Worm (Caenorhabditis elegans) whole organism, late embryonic: ENCODE data around the gene C17H12.5.

Experiments used
- K09A11.1 ChIP-seq: sonication (generic microtip); optimal IDR thresholded peaks from 2 replicates; lab custom pipeline; 2017; ENCODE audit warnings: antibody characterized with exemption, mild to moderate bottlenecking, missing genetic modification characterization, missing compliant biosample characterization; ENCODE audit not compliant: insufficient read depth
- T23F11.4 ChIP-seq: fragments of 200-800 bp; sonication (Bioruptor generic); optimal IDR thresholded peaks from 2 replicates; lab custom pipeline; 2018; ENCODE audit warnings: mild to moderate bottlenecking, missing genetic modification characterization, missing compliant biosample characterization
- ama-1 ChIP-seq: fragments of 150-350 bp; optimal IDR thresholded peaks from 2 replicates; lab custom pipeline; 2014
- ceh-14 ChIP-seq: sonication (generic microtip); optimal IDR thresholded peaks from 2 replicates; lab custom pipeline; 2016; ENCODE audit warnings: missing genotype, missing genetic modification characterization, missing compliant biosample characterization
- ceh-18 ChIP-seq: sonication (generic microtip); optimal IDR thresholded peaks from 2 replicates; lab custom pipeline; 2016; ENCODE audit warnings: missing genetic modification characterization, missing compliant biosample characterization
- ceh-19 ChIP-seq: fragments of 200-800 bp; sonication (Bioruptor generic); optimal IDR thresholded peaks from 2 replicates; lab custom pipeline; 2018; ENCODE audit warnings: mild to moderate bottlenecking, missing genetic modification characterization, missing compliant biosample characterization
- ceh-22 ChIP-seq: sonication (generic microtip); optimal IDR thresholded peaks from 2 replicates; lab custom pipeline; 2017; ENCODE audit warnings: missing biosample characterization, missing genetic modification characterization
- ceh-31 ChIP-seq: sonication (generic microtip); optimal IDR thresholded peaks from 2 replicates; lab custom pipeline; 2016; ENCODE audit warnings: missing genetic modification characterization, missing compliant biosample characterization
- ceh-34 ChIP-seq: sonication (generic microtip); optimal IDR thresholded peaks from 2 replicates; lab custom pipeline; 2016; ENCODE audit warnings: mild to moderate bottlenecking, missing genetic modification characterization, missing compliant biosample characterization
- ceh-45 ChIP-seq: fragments of 200-800 bp; sonication (Bioruptor generic); IDR thresholded peaks from 2 replicates; pipeline ENCODE4 v1.3.6; 2022; ENCODE audit warnings: missing genetic modification reagents, missing genetic modification characterization, missing compliant biosample characterization
- ceh-9 ChIP-seq: sonication (generic microtip); optimal IDR thresholded peaks from 2 replicates; lab custom pipeline; 2016; ENCODE audit warnings: mild to moderate bottlenecking, missing genetic modification characterization, inconsistent platforms, missing compliant biosample characterization
- che-1 ChIP-seq: sonication (generic microtip); optimal IDR thresholded peaks from 2 replicates; lab custom pipeline; 2016; ENCODE audit warnings: mild to moderate bottlenecking, missing genetic modification characterization, missing compliant biosample characterization
- dmd-4 ChIP-seq: sonication (generic microtip); optimal IDR thresholded peaks from 2 replicates; lab custom pipeline; 2016; ENCODE audit warnings: borderline replicate concordance, missing genetic modification characterization, missing compliant biosample characterization
- dve-1 ChIP-seq: sonication (generic microtip); optimal IDR thresholded peaks from 2 replicates; lab custom pipeline; 2017; ENCODE audit warnings: antibody characterized with exemption, mild to moderate bottlenecking, missing genetic modification characterization, missing compliant biosample characterization
- elt-2 ChIP-seq: sonication (generic microtip); optimal IDR thresholded peaks from 2 replicates; lab custom pipeline; 2016; ENCODE audit warnings: missing genetic modification reagents, missing genetic modification characterization, missing compliant biosample characterization
- fkh-6 ChIP-seq: sonication (generic microtip); optimal IDR thresholded peaks from 2 replicates; lab custom pipeline; 2016; ENCODE audit warnings: missing genetic modification characterization, missing compliant biosample characterization
- gmeb-2 ChIP-seq: sonication (generic microtip); optimal IDR thresholded peaks from 2 replicates; lab custom pipeline; 2016; ENCODE audit warnings: missing genetic modification characterization, inconsistent platforms, missing compliant biosample characterization
- hlh-8 ChIP-seq: sonication (generic microtip); optimal IDR thresholded peaks from 2 replicates; lab custom pipeline; 2016; ENCODE audit warnings: missing genotype, missing genetic modification characterization, missing compliant biosample characterization
- lim-6 ChIP-seq: sonication (generic microtip); optimal IDR thresholded peaks from 2 replicates; lab custom pipeline; 2016; ENCODE audit warnings: missing genetic modification characterization, missing compliant biosample characterization
- nfya-1 ChIP-seq: sonication (generic microtip); optimal IDR thresholded peaks from 2 replicates; lab custom pipeline; 2017; ENCODE audit warnings: missing genetic modification characterization, mild to moderate bottlenecking, missing compliant biosample characterization, antibody characterized with exemption, moderate library complexity
- nhr-11 ChIP-seq: fragments of 150-350 bp; optimal IDR thresholded peaks from 2 replicates; lab custom pipeline; 2014; ENCODE audit warnings: missing biosample characterization, missing genetic modification characterization
- nhr-232 ChIP-seq: sonication (generic microtip); optimal IDR thresholded peaks from 2 replicates; lab custom pipeline; 2016; ENCODE audit warnings: missing genetic modification characterization, missing compliant biosample characterization
- pag-3 ChIP-seq: sonication (generic microtip); optimal IDR thresholded peaks from 2 replicates; lab custom pipeline; 2016; ENCODE audit warnings: missing compliant biosample characterization, missing genetic modification characterization, borderline replicate concordance
- pat-9 ChIP-seq: fragments of 200-800 bp; sonication (Bioruptor generic); optimal IDR thresholded peaks from 2 replicates; lab custom pipeline; 2018; ENCODE audit warnings: mild to moderate bottlenecking, missing genetic modification characterization, moderate library complexity, missing compliant biosample characterization
- pax-1 ChIP-seq: fragments of 150-350 bp; optimal IDR thresholded peaks from 2 replicates; lab custom pipeline; 2014; ENCODE audit warnings: missing biosample characterization, missing genetic modification characterization
- pha-2 ChIP-seq: sonication (generic microtip); optimal IDR thresholded peaks from 2 replicates; lab custom pipeline; 2017; ENCODE audit warnings: mild to moderate bottlenecking, missing genetic modification characterization, missing compliant biosample characterization
- ref-2 ChIP-seq: sonication (generic microtip); optimal IDR thresholded peaks from 2 replicates; lab custom pipeline; 2016; ENCODE audit warnings: missing genetic modification characterization, missing compliant biosample characterization
- sox-2 ChIP-seq: fragments of 200-800 bp; sonication (Bioruptor generic); IDR thresholded peaks from 2 replicates; pipeline ENCODE4 v1.3.6; 2022; ENCODE audit warnings: missing genetic modification reagents, missing genetic modification characterization, missing compliant biosample characterization
- sox-4 ChIP-seq: sonication (generic microtip); optimal IDR thresholded peaks from 2 replicates; lab custom pipeline; 2017; ENCODE audit warnings: mild to moderate bottlenecking, missing genetic modification characterization, inconsistent platforms, missing compliant biosample characterization
- syd-9 ChIP-seq: sonication (generic microtip); optimal IDR thresholded peaks from 2 replicates; lab custom pipeline; 2016; ENCODE audit warnings: mild to moderate bottlenecking, missing genetic modification characterization, moderate library complexity, missing compliant biosample characterization
- tbx-2 ChIP-seq: sonication (generic microtip); optimal IDR thresholded peaks from 2 replicates; lab custom pipeline; 2016; ENCODE audit warnings: missing genetic modification characterization, missing compliant biosample characterization
- tbx-7 ChIP-seq: sonication (generic microtip); optimal IDR thresholded peaks from 2 replicates; lab custom pipeline; 2016; ENCODE audit warnings: missing genotype, missing genetic modification characterization, missing compliant biosample characterization
- unc-3 ChIP-seq, 2 experiments: fragments of 200-800 bp in 1 of 2; sonication (Bioruptor generic) in 1 of 2; sonication (generic microtip) in 1 of 2; conservative IDR thresholded peaks in 1 of 2; optimal IDR thresholded peaks in 1 of 2; 2 replicates each; pipeline versions ENCODE4 v1.3.6 to Lab custom; 2016 to 2022; ENCODE audit warnings: missing compliant biosample characterization in 2 of 2, missing genetic modification characterization in 2 of 2, missing genetic modification reagents in 1 of 2
- unc-42 ChIP-seq: sonication (generic microtip); optimal IDR thresholded peaks from 2 replicates; lab custom pipeline; 2016; ENCODE audit warnings: missing genotype, missing genetic modification characterization, missing compliant biosample characterization
- unc-55 ChIP-seq: sonication (generic microtip); optimal IDR thresholded peaks from 2 replicates; lab custom pipeline; 2017; ENCODE audit warnings: missing biosample characterization, missing genetic modification reagents, missing genetic modification characterization
- unc-86 ChIP-seq: sonication (generic microtip); optimal IDR thresholded peaks from 2 replicates; lab custom pipeline; 2016; ENCODE audit warnings: missing genetic modification characterization, missing compliant biosample characterization
- zip-5 ChIP-seq: sonication (generic microtip); optimal IDR thresholded peaks from 2 replicates; lab custom pipeline; 2016; ENCODE audit warnings: missing genetic modification characterization, missing compliant biosample characterization
- ztf-16 ChIP-seq: sonication (generic microtip); optimal IDR thresholded peaks from 2 replicates; lab custom pipeline; 2017; ENCODE audit warnings: missing genetic modification characterization, missing compliant biosample characterization

Gene C17H12.5

DNA sequence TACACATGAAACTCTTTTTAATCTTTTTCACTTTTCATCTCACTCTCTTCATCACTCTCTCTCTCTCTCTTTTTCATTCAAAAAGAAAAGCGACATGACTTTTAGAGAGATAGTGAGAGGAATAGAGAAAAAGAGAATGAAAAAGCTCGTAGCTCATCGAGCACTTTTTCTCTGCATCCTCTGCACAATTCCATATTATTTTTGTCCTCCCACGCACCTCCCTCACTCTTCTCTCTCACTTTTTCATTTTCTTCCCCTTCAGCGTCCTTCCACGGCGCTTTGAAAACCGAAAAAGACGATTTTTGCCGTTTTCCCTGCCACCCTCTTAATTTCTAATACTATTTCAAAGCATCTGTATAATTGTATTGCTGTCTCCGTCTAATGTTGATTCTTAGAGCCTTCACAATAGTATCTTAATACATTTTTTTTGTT, 21.7 kb upstream of the C17H12.5 start:
- TF ChIP-seq ceh-34 (tag; lab: Kevin White, UChicago), result peak; percentile 29
- peak; percentile 52 for TF ChIP-seq nfya-1 (tag; lab: Kevin White, UChicago)
- no peak for TF ChIP-seq ceh-19 (GFP tag; lab: Kevin White, UChicago)
- TF ChIP-seq gmeb-2 (tag; lab: Kevin White, UChicago), result no peak
- peak; percentile 30 for TF ChIP-seq dve-1 (tag; lab: Kevin White, UChicago)
- TF ChIP-seq ceh-14, result peak; percentile 50
- TF ChIP-seq unc-3 (GFP tag; conservative IDR thresholded peaks at IDR 0.05; lab: Robert Waterston, UW), result no peak
- TF ChIP-seq unc-3 (tag; optimal IDR thresholded peaks at IDR 0.05; lab: Kevin White, UChicago), result no peak
- peak; percentile 64 for TF ChIP-seq ceh-31 (tag; lab: Kevin White, UChicago)
- peak; percentile 32 for TF ChIP-seq lim-6 (tag; lab: Kevin White, UChicago)
- TF ChIP-seq unc-42, result peak; percentile 64
- peak; percentile 8 for TF ChIP-seq elt-2 (tag; lab: Kevin White, UChicago)
- TF ChIP-seq ceh-18 (tag; lab: Kevin White, UChicago), result peak; percentile 83
- peak; percentile 85 for TF ChIP-seq unc-55 (GFP tag; lab: Kevin White, UChicago)
- TF ChIP-seq pax-1 (tag; lab: Kevin White, UChicago), result peak; percentile 55
- peak; percentile 58 for TF ChIP-seq tbx-2 (tag; lab: Kevin White, UChicago)
- no peak for TF ChIP-seq ceh-45 (GFP tag; lab: Robert Waterston, UW)

DNA sequence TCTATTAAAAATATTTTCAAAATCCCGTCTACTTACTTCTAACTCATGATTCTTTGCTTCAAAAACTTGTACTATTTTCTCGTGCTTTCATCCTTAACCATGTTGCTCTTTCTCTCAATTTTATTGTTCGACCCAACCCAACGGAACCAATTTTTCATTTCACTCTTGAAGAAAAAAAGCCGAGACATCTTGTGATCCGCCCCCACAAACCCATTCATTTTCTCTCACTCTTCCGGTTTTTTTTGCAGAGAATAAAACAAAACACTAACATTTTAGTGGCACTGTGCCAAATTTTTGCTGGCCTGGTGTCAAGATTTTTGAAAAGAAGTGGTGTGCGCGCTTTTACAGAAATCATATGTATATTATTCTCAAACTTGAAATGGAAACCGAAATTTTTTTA, 19.3 kb upstream of the C17H12.5 start:
- TF ChIP-seq tbx-7 (tag; lab: Kevin White, UChicago) (no peak), ztf-16 (tag; lab: Kevin White, UChicago) (no peak), syd-9 (tag; lab: Kevin White, UChicago) (no peak), unc-86 (tag; lab: Kevin White, UChicago) (no peak), ceh-22 (tag; lab: Kevin White, UChicago) (no peak), nhr-11 (no peak), T23F11.4 (GFP tag; lab: Kevin White, UChicago) (no peak), nfya-1 (tag; lab: Kevin White, UChicago) (no peak), K09A11.1 (tag; lab: Kevin White, UChicago) (no peak), lim-6 (tag; lab: Kevin White, UChicago) (no peak), hlh-8 (no peak), fkh-6 (tag; lab: Kevin White, UChicago) (no peak), ceh-9 (no peak), ama-1 (no peak)

DNA sequence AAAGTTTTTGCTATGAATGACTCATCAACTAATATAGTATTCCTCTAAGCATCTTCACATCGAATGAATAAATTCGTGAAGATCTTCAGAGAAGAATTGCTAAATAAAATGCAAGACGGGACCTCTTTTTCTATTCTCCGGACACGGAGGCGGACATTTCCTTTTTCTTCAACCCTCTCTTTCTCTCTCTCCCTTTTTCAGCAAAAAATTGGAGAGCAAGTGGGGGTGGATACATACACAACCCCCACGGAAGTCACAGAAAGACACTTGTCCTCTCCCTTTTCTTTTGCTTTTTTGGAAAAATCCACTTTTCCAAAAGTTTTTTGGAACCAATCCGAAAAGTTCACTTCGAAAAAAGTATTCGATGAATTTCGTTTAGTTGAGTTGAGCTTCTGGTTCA, 17.3 kb upstream of the C17H12.5 start:
- TF ChIP-seq ref-2 (tag; lab: Kevin White, UChicago) (no peak), nhr-232 (no peak), sox-4 (tag; lab: Kevin White, UChicago) (no peak), unc-42 (peak; percentile 23)

DNA sequence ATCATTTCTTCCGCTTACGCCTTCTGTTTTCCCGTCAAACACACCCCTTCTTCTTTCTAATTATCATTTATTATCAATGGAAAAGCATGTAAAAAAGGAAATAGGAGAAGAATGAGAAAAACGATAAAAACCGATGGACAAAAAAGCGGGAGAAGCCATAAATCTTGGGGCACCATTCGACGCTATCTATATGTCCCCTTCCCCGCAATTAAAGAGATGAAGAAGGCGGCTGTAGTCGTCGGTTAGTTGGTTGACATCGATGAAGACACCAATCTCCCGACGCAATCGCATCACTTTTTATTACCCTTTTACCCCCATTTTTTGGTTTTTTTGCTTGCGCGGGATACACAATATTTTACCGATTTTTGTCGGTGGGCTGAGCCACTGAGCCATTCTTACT, 16.2 kb upstream of the C17H12.5 start:
- TF ChIP-seq tbx-2 (tag; lab: Kevin White, UChicago) (no peak), unc-86 (tag; lab: Kevin White, UChicago) (no peak), pag-3 (no peak), tbx-7 (tag; lab: Kevin White, UChicago) (no peak), sox-2 (GFP tag; lab: Robert Waterston, UW) (no peak), dmd-4 (tag; lab: Kevin White, UChicago) (no peak), ceh-14 (no peak), zip-5 (tag; lab: Kevin White, UChicago) (no peak), T23F11.4 (GFP tag; lab: Kevin White, UChicago) (no peak), pha-2 (tag; lab: Kevin White, UChicago) (no peak), che-1 (tag; lab: Kevin White, UChicago) (no peak), pat-9 (tag; lab: Kevin White, UChicago) (no peak)
